Fruit fly (Drosophila melanogaster) whole organism, pupa: ENCODE measurements around the gene CG13738.

Experiments used
- CG12605 ChIP-seq: fragments of 200-800 bp; sonication (Bioruptor generic); IDR thresholded peaks from 2 replicates; pipeline ENCODE4 v1.3.6; 2022; ENCODE audit warnings: missing biosample characterization, missing genetic modification characterization
- CG15710 ChIP-seq: fragments of 200-800 bp; sonication (Bioruptor generic); optimal IDR thresholded peaks from 2 replicates; lab custom pipeline; 2018; ENCODE audit warnings: missing biosample characterization, mild to moderate bottlenecking, missing genetic modification characterization, moderate library complexity
- CG17806 ChIP-seq: fragments of 200-800 bp; sonication (Bioruptor generic); optimal IDR thresholded peaks from 2 replicates; lab custom pipeline; 2018; ENCODE audit warnings: missing biosample characterization, mild to moderate bottlenecking, missing genetic modification characterization, moderate library complexity
- CG32121 ChIP-seq: fragments of 200-800 bp; sonication (Bioruptor generic); IDR thresholded peaks from 2 replicates; pipeline ENCODE4 v1.3.6; 2022; ENCODE audit warnings: missing biosample characterization, missing genetic modification characterization
- CG8159 ChIP-seq: fragments of 200-800 bp; sonication (Bioruptor generic); optimal IDR thresholded peaks from 3 replicates; lab custom pipeline; 2018; ENCODE audit warnings: missing biosample characterization, mild to moderate bottlenecking, missing genetic modification characterization, moderate library complexity
- CG8301 ChIP-seq: fragments of 200-800 bp; sonication (Bioruptor generic); optimal IDR thresholded peaks from 2 replicates; lab custom pipeline; 2018; ENCODE audit warnings: missing biosample characterization, mild to moderate bottlenecking, missing genetic modification characterization
- CG9948 ChIP-seq: fragments of 200-800 bp; sonication (Bioruptor generic); optimal IDR thresholded peaks from 2 replicates; lab custom pipeline; 2018; ENCODE audit warnings: missing biosample characterization, mild to moderate bottlenecking, missing genetic modification characterization, moderate library complexity
- EcR ChIP-seq: fragments of 200-800 bp; sonication (Bioruptor generic); optimal IDR thresholded peaks from 3 replicates; lab custom pipeline; 2019; ENCODE audit warnings: missing biosample characterization, missing genetic modification characterization, mild to moderate bottlenecking, moderate library complexity, missing genetic modification reagents
- Ets98B ChIP-seq: fragments of 200-800 bp; sonication (Bioruptor generic); IDR thresholded peaks from 2 replicates; pipeline ENCODE4 v1.3.6; 2022; ENCODE audit warnings: missing biosample characterization, missing genetic modification characterization
- Snoo ChIP-seq: fragments of 200-800 bp; sonication (Bioruptor generic); optimal IDR thresholded peaks from 3 replicates; lab custom pipeline; 2017; ENCODE audit warnings: missing biosample characterization, mild to moderate bottlenecking, missing genetic modification characterization, inconsistent platforms
- fd96Ca ChIP-seq: fragments of 200-800 bp; sonication (Bioruptor generic); IDR thresholded peaks from 3 replicates; pipeline ENCODE4 v1.3.6; 2022; ENCODE audit warnings: missing biosample characterization, missing genetic modification characterization
- gl ChIP-seq: fragments of 200-800 bp; sonication (Bioruptor generic); optimal IDR thresholded peaks from 2 replicates; lab custom pipeline; 2018; ENCODE audit warnings: missing biosample characterization, mild to moderate bottlenecking, missing genetic modification characterization

dm6 chr3L:14001658-14002523 is 28.6 kb upstream of the CG13738 start, which contains the start of the genes Nprl3 and upSET:
- TF ChIP-seq CG32121 (GFP tag; lab: Robert Waterston, UW) (no peak), CG9948 (no peak), CG8301 (tag; lab: Kevin White, UChicago) (no peak), CG8159 (no peak), Snoo (tag; lab: Kevin White, UChicago) (no peak), EcR (GFP tag; lab: Kevin White, UChicago) (no peak), Ets98B (GFP tag; lab: Robert Waterston, UW) (no peak), CG12605 (GFP tag; lab: Robert Waterston, UW) (no peak), fd96Ca (GFP tag; lab: Robert Waterston, UW) (no peak; the same call in 2 of the 3 replicates), CG17806 (no peak), CG15710 (tag; lab: Kevin White, UChicago) (no peak), gl (tag; lab: Kevin White, UChicago) (no peak)
